Fruit fly (Drosophila melanogaster) whole organism, prepupa: Measurements from ENCODE around the gene CG10352.

ENCODE experiments used
- CG10631 ChIP-seq: fragments of 200-800 bp; sonication (Bioruptor generic); optimal IDR thresholded peaks from 2 replicates; lab custom pipeline; 2016; ENCODE audit warnings: missing biosample characterization, missing genetic modification characterization
- CG16779 ChIP-seq: fragments of 200-800 bp; sonication (Bioruptor generic); optimal IDR thresholded peaks from 3 replicates; lab custom pipeline; 2017; ENCODE audit warnings: missing biosample characterization, mild to moderate bottlenecking, missing genetic modification characterization
- CG7368 ChIP-seq: fragments of 200-800 bp; sonication (Bioruptor generic); optimal IDR thresholded peaks from 3 replicates; lab custom pipeline; 2016; ENCODE audit warnings: missing biosample characterization, missing genetic modification characterization
- Gug ChIP-seq: fragments of 200-800 bp; sonication (Bioruptor generic); IDR thresholded peaks from 2 replicates; pipeline ENCODE4 v1.3.6; 2022; ENCODE audit warnings: missing biosample characterization, missing genetic modification characterization
- Hr39 ChIP-seq: fragments of 200-800 bp; sonication (Bioruptor generic); optimal IDR thresholded peaks from 2 replicates; lab custom pipeline; 2016; ENCODE audit warnings: missing biosample characterization, missing genetic modification characterization
- Sox14 ChIP-seq: fragments of 200-800 bp; sonication (Bioruptor generic); optimal IDR thresholded peaks from 3 replicates; lab custom pipeline; 2016; ENCODE audit warnings: missing biosample characterization, missing genetic modification characterization
- dsx ChIP-seq: fragments of 200-800 bp; optimal IDR thresholded peaks from 3 replicates; lab custom pipeline; 2019; ENCODE audit warnings: missing biosample characterization, mild to moderate bottlenecking, missing genetic modification characterization, moderate library complexity; ENCODE audit not compliant: poor library complexity, severe bottlenecking
- lz ChIP-seq: fragments of 200-800 bp; sonication (Bioruptor generic); optimal IDR thresholded peaks from 3 replicates; lab custom pipeline; 2016; ENCODE audit warnings: missing biosample characterization, missing genetic modification characterization

DNA sequence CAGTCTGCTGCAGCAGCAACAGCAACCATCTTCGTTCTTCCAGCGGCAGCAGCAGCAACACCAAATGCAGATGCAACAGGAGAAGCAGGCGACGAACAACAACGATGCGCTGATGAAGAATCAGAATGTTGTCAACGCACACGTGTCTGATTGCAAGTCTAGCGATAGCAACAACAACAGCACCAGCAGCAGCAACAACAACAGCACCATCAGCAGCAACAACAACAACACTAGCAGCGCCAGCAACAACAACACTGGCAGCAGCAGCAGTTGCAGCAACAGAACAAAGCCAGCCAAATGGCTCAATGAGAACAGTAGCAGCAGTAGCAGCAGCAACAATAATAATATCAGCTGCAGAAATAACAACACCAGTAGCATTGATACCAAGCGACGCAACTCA lies 18.2 kb upstream of the CG10352 start:
- TF ChIP-seq dsx (GFP tag; lab: Kevin White, UChicago) (no peak), CG10631 (GFP tag; lab: Kevin White, UChicago) (no peak), Hr39 (GFP tag; lab: Kevin White, UChicago) (no peak), Sox14 (GFP tag; lab: Kevin White, UChicago) (no peak), lz (GFP tag; lab: Kevin White, UChicago) (no peak), CG16779 (tag; lab: Kevin White, UChicago) (no peak), Gug (no peak), CG7368 (no peak)
